Fruit fly (Drosophila melanogaster) whole organism, prepupa: ENCODE results near the gene Ag5r.
A peak's percentile ranks its signal among the peaks of the same experiment; 100 is the strongest.

Experiments
- Blimp-1 ChIP-seq: fragments of 200-800 bp; sonication (Bioruptor generic); optimal IDR thresholded peaks from 3 replicates; lab custom pipeline; 2017; ENCODE audit warnings: missing biosample characterization, missing genetic modification characterization, mild to moderate bottlenecking, moderate library complexity, missing genetic modification reagents
- CG10631 ChIP-seq: fragments of 200-800 bp; sonication (Bioruptor generic); optimal IDR thresholded peaks from 2 replicates; lab custom pipeline; 2016; ENCODE audit warnings: missing biosample characterization, missing genetic modification characterization
- CG10669 ChIP-seq: fragments of 200-800 bp; sonication (Bioruptor generic); optimal IDR thresholded peaks from 3 replicates; lab custom pipeline; 2018; ENCODE audit warnings: missing biosample characterization, mild to moderate bottlenecking, missing genetic modification characterization, moderate library complexity
- CG11294 ChIP-seq: fragments of 200-800 bp; sonication (Bioruptor generic); IDR thresholded peaks from 2 replicates; pipeline ENCODE4 v1.3.6; 2022; ENCODE audit warnings: missing biosample characterization, missing genetic modification characterization
- CG11762 ChIP-seq: fragments of 200-800 bp; sonication (Bioruptor generic); optimal IDR thresholded peaks from 3 replicates; lab custom pipeline; 2016; ENCODE audit warnings: missing biosample characterization, missing genetic modification characterization; ENCODE audit not compliant: insufficient read depth
- CG11902 ChIP-seq: fragments of 200-800 bp; sonication (Bioruptor generic); optimal IDR thresholded peaks from 3 replicates; lab custom pipeline; 2016; ENCODE audit warnings: missing biosample characterization, missing genetic modification characterization
- CG15336 ChIP-seq: fragments of 200-800 bp; sonication (Bioruptor generic); IDR thresholded peaks from 2 replicates; pipeline ENCODE4 v1.3.6; 2022; ENCODE audit warnings: missing biosample characterization, missing genetic modification characterization
- CG1621 ChIP-seq: fragments of 200-800 bp; sonication (Bioruptor generic); optimal IDR thresholded peaks from 3 replicates; lab custom pipeline; 2018; ENCODE audit warnings: missing biosample characterization, mild to moderate bottlenecking, missing genetic modification characterization
- CG3032 ChIP-seq: fragments of 200-800 bp; optimal IDR thresholded peaks from 2 replicates; lab custom pipeline; 2019; ENCODE audit warnings: missing biosample characterization, mild to moderate bottlenecking, missing genetic modification characterization, moderate library complexity
- CG31627 ChIP-seq: fragments of 200-800 bp; sonication (Bioruptor generic); optimal IDR thresholded peaks from 3 replicates; lab custom pipeline; 2016; ENCODE audit warnings: missing biosample characterization, missing genetic modification characterization
- CG34406 ChIP-seq: fragments of 200-800 bp; sonication (Bioruptor generic); optimal IDR thresholded peaks from 3 replicates; lab custom pipeline; 2016; ENCODE audit warnings: missing biosample characterization, missing genetic modification characterization
- CG3919 ChIP-seq: fragments of 200-800 bp; sonication (Bioruptor generic); optimal IDR thresholded peaks from 3 replicates; lab custom pipeline; 2016; ENCODE audit warnings: missing biosample characterization, missing genetic modification characterization
- CG6163 ChIP-seq: fragments of 200-800 bp; sonication (Bioruptor generic); IDR thresholded peaks from 3 replicates; pipeline ENCODE4 v1.3.6; 2022; ENCODE audit warnings: missing biosample characterization, missing genetic modification characterization
- CG6276 ChIP-seq: fragments of 200-800 bp; sonication (Bioruptor generic); optimal IDR thresholded peaks from 2 replicates; lab custom pipeline; 2017; ENCODE audit warnings: missing biosample characterization, mild to moderate bottlenecking, missing genetic modification characterization
- CG6808 ChIP-seq: fragments of 200-800 bp; sonication (Bioruptor generic); optimal IDR thresholded peaks from 3 replicates; lab custom pipeline; 2017; ENCODE audit warnings: missing biosample characterization, missing genetic modification characterization, mild to moderate bottlenecking, moderate library complexity, missing genetic modification reagents
- CG6854 ChIP-seq: fragments of 200-800 bp; sonication (Bioruptor generic); optimal IDR thresholded peaks from 2 replicates; lab custom pipeline; 2017; ENCODE audit warnings: missing biosample characterization, mild to moderate bottlenecking, missing genetic modification characterization
- CG7368 ChIP-seq: fragments of 200-800 bp; sonication (Bioruptor generic); optimal IDR thresholded peaks from 3 replicates; lab custom pipeline; 2016; ENCODE audit warnings: missing biosample characterization, missing genetic modification characterization
- CG8119 ChIP-seq: fragments of 200-800 bp; sonication (Bioruptor generic); IDR thresholded peaks from 3 replicates; pipeline ENCODE4 v1.3.6; 2022; ENCODE audit warnings: missing biosample characterization, missing genetic modification characterization
- CG8319 ChIP-seq: fragments of 200-800 bp; sonication (Bioruptor generic); optimal IDR thresholded peaks from 3 replicates; lab custom pipeline; 2016; ENCODE audit warnings: missing biosample characterization, missing genetic modification characterization
- CG8632 ChIP-seq: fragments of 200-800 bp; sonication (Bioruptor generic); optimal IDR thresholded peaks from 3 replicates; lab custom pipeline; 2016; ENCODE audit warnings: missing biosample characterization, missing genetic modification characterization
- CG9139 ChIP-seq: fragments of 200-800 bp; sonication (Bioruptor generic); optimal IDR thresholded peaks from 3 replicates; lab custom pipeline; 2017; ENCODE audit warnings: missing biosample characterization, mild to moderate bottlenecking, missing genetic modification characterization
- Eip75B ChIP-seq: fragments of 200-800 bp; sonication (Bioruptor generic); optimal IDR thresholded peaks from 3 replicates; lab custom pipeline; 2016; ENCODE audit warnings: missing biosample characterization, missing genetic modification characterization
- Eip78C ChIP-seq: fragments of 200-800 bp; sonication (Bioruptor generic); peaks from one replicate; lab custom pipeline; 2016; ENCODE audit warnings: missing biosample characterization, missing genetic modification characterization
- Ets21C ChIP-seq: fragments of 200-800 bp; sonication (Bioruptor generic); optimal IDR thresholded peaks from 3 replicates; lab custom pipeline; 2016; ENCODE audit warnings: missing biosample characterization, missing genetic modification characterization
- Ets96B ChIP-seq: fragments of 200-800 bp; optimal IDR thresholded peaks from 2 replicates; lab custom pipeline; 2019; ENCODE audit warnings: missing biosample characterization, mild to moderate bottlenecking, missing genetic modification characterization, moderate library complexity
- Gug ChIP-seq: fragments of 200-800 bp; sonication (Bioruptor generic); IDR thresholded peaks from 2 replicates; pipeline ENCODE4 v1.3.6; 2022; ENCODE audit warnings: missing biosample characterization, missing genetic modification characterization
- Hr38 ChIP-seq: sonication (Bioruptor generic); optimal IDR thresholded peaks from 2 replicates; lab custom pipeline; 2016; ENCODE audit warnings: missing biosample characterization, missing genetic modification characterization
- Hr39 ChIP-seq: fragments of 200-800 bp; sonication (Bioruptor generic); optimal IDR thresholded peaks from 2 replicates; lab custom pipeline; 2016; ENCODE audit warnings: missing biosample characterization, missing genetic modification characterization
- Hr4 ChIP-seq: fragments of 200-800 bp; sonication (Bioruptor generic); optimal IDR thresholded peaks from 3 replicates; lab custom pipeline; 2016; ENCODE audit warnings: missing biosample characterization, missing genetic modification characterization
- Lpt ChIP-seq: fragments of 200-800 bp; sonication (Bioruptor generic); optimal IDR thresholded peaks from 3 replicates; lab custom pipeline; 2016; ENCODE audit warnings: missing biosample characterization, missing genetic modification characterization
- Met ChIP-seq: fragments of 200-800 bp; sonication (Bioruptor generic); optimal IDR thresholded peaks from 3 replicates; lab custom pipeline; 2016; ENCODE audit warnings: missing biosample characterization, missing genetic modification characterization
- OdsH ChIP-seq: fragments of 200-800 bp; sonication (Bioruptor generic); optimal IDR thresholded peaks from 3 replicates; lab custom pipeline; 2016; ENCODE audit warnings: missing biosample characterization, missing genetic modification characterization
- Smox ChIP-seq: fragments of 200-800 bp; sonication (Bioruptor generic); optimal IDR thresholded peaks from 3 replicates; lab custom pipeline; 2016; ENCODE audit warnings: missing biosample characterization, missing genetic modification characterization
- Sox102F ChIP-seq: fragments of 200-800 bp; sonication (Bioruptor generic); optimal IDR thresholded peaks from 2 replicates; lab custom pipeline; 2016; ENCODE audit warnings: missing biosample characterization, mild to moderate bottlenecking, missing genetic modification characterization
- Sox14 ChIP-seq: fragments of 200-800 bp; sonication (Bioruptor generic); optimal IDR thresholded peaks from 3 replicates; lab custom pipeline; 2016; ENCODE audit warnings: missing biosample characterization, missing genetic modification characterization
- Sox15 ChIP-seq: fragments of 200-800 bp; sonication (Bioruptor generic); optimal IDR thresholded peaks from 3 replicates; lab custom pipeline; 2016; ENCODE audit warnings: missing biosample characterization, missing genetic modification characterization
- achi ChIP-seq: fragments of 200-800 bp; sonication (Bioruptor generic); optimal IDR thresholded peaks from 3 replicates; lab custom pipeline; 2016; ENCODE audit warnings: missing biosample characterization, missing genetic modification characterization
- acj6 ChIP-seq: fragments of 200-800 bp; sonication (Bioruptor generic); optimal IDR thresholded peaks from 3 replicates; lab custom pipeline; 2016; ENCODE audit warnings: missing biosample characterization, missing genetic modification characterization
- cyc ChIP-seq: fragments of 200-800 bp; sonication (Bioruptor generic); optimal IDR thresholded peaks from 3 replicates; lab custom pipeline; 2016; ENCODE audit warnings: missing biosample characterization, missing genetic modification characterization
- eg ChIP-seq: fragments of 200-800 bp; sonication (Bioruptor generic); IDR thresholded peaks from 3 replicates; pipeline ENCODE4 v1.3.6; 2022; ENCODE audit warnings: missing biosample characterization, missing genetic modification characterization
- esn ChIP-seq: fragments of 200-800 bp; sonication (Bioruptor generic); optimal IDR thresholded peaks from 2 replicates; lab custom pipeline; 2016; ENCODE audit warnings: missing biosample characterization, mild to moderate bottlenecking, missing genetic modification characterization, moderate library complexity
- fd59A ChIP-seq: fragments of 200-800 bp; sonication (Bioruptor generic); optimal IDR thresholded peaks from 2 replicates; lab custom pipeline; 2017; ENCODE audit warnings: missing biosample characterization, mild to moderate bottlenecking, missing genetic modification characterization, missing genetic modification reagents
- fd85E ChIP-seq: fragments of 200-800 bp; sonication (Bioruptor generic); optimal IDR thresholded peaks from 3 replicates; lab custom pipeline; 2016; ENCODE audit warnings: missing biosample characterization, missing genetic modification characterization
- fkh ChIP-seq: fragments of 200-800 bp; sonication (Bioruptor generic); optimal IDR thresholded peaks from 3 replicates; lab custom pipeline; 2017; ENCODE audit warnings: missing biosample characterization, mild to moderate bottlenecking, missing genetic modification characterization, moderate library complexity
- lz ChIP-seq: fragments of 200-800 bp; sonication (Bioruptor generic); optimal IDR thresholded peaks from 3 replicates; lab custom pipeline; 2016; ENCODE audit warnings: missing biosample characterization, missing genetic modification characterization
- net ChIP-seq: fragments of 200-800 bp; sonication (Bioruptor generic); optimal IDR thresholded peaks from 3 replicates; lab custom pipeline; 2016; ENCODE audit warnings: missing biosample characterization, missing genetic modification characterization
- pdm3 ChIP-seq: fragments of 200-800 bp; sonication (Bioruptor generic); optimal IDR thresholded peaks from 3 replicates; lab custom pipeline; 2016; ENCODE audit warnings: missing biosample characterization, missing genetic modification characterization
- salr ChIP-seq, 2 experiments: fragments of 200-800 bp; sonication (Bioruptor generic); optimal IDR thresholded peaks; 3 replicates each; lab custom pipeline; 2016 to 2018; ENCODE audit warnings: missing biosample characterization in 2 of 2, missing genetic modification characterization in 2 of 2, mild to moderate bottlenecking in 1 of 2
- ss ChIP-seq, 2 experiments: fragments of 200-800 bp; sonication (Bioruptor generic); optimal IDR thresholded peaks; 2 replicates in 1 of 2; 3 replicates in 1 of 2; lab custom pipeline; 2017 to 2018; ENCODE audit warnings: mild to moderate bottlenecking in 2 of 2, missing biosample characterization in 2 of 2, missing genetic modification characterization in 2 of 2, moderate library complexity in 1 of 2
- svp ChIP-seq: fragments of 200-800 bp; sonication (Bioruptor generic); peaks from one replicate; lab custom pipeline; 2016; ENCODE audit warnings: missing biosample characterization, missing genetic modification characterization
- topi ChIP-seq: fragments of 200-800 bp; sonication (Bioruptor generic); optimal IDR thresholded peaks from 3 replicates; lab custom pipeline; 2016; ENCODE audit warnings: missing biosample characterization, missing genetic modification characterization
- vri ChIP-seq: fragments of 200-800 bp; sonication (Bioruptor generic); optimal IDR thresholded peaks from 3 replicates; lab custom pipeline; 2016; ENCODE audit warnings: missing biosample characterization, mild to moderate bottlenecking, missing genetic modification characterization

The Ag5r gene

DNA sequence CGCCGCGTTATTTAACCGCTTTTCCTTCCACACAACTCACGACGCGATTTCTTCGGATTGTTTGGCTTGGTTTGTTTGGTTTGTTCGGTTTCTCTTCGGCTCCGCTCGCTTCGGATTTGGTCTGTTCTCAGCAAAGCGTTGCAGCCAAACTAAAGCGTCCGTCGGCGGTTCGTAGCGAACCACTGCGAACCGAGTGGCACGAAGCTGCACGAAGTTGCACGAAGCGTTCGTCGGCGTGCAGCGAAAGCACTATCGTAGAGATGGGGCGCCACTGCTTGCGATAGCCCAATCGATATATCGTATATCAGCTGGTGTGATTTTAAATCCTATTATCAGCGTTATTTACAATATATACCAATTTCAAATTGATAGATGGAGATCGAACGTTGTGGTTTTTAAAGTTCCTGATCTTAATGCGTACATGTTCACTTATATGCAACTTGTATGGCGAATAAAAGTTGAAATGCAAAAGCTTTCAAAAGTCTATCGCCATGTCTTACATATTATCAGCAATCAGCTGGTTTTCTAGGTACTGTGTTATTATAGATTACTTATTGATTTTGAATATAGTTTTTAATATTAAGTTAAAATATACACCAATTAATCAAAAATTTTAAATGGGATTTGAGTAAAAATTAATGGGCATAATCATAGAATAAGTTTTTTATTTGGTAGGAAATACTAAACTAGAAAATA, 39.7 kb upstream of the Ag5r start, which contains the start of gene rut:
Gene rut, minus strand, starts transcription at position 152 of the 696 bp plus-strand sequence.
- no peak for TF ChIP-seq topi (GFP tag; lab: Kevin White, UChicago)
- TF ChIP-seq Sox15 (GFP tag; lab: Kevin White, UChicago) = no peak
- no peak for TF ChIP-seq CG11762 (GFP tag; lab: Kevin White, UChicago)
- TF ChIP-seq esn = no peak
- no peak for TF ChIP-seq CG34406 (GFP tag; lab: Kevin White, UChicago)
- TF ChIP-seq svp (GFP tag; lab: Kevin White, UChicago) = peak; percentile 67
- TF ChIP-seq Sox102F (GFP tag; lab: Kevin White, UChicago) = no peak
- no peak for TF ChIP-seq salr (GFP tag; optimal IDR thresholded peaks at IDR 0.05; lab: Kevin White, UChicago)
- no peak for TF ChIP-seq Hr38 (GFP tag; lab: Kevin White, UChicago)
- peak; percentile 18 for TF ChIP-seq CG31627 (GFP tag; lab: Kevin White, UChicago)
- TF ChIP-seq OdsH (GFP tag; lab: Kevin White, UChicago) = no peak
- no peak for TF ChIP-seq CG15336 (GFP tag; lab: Robert Waterston, UW)
- TF ChIP-seq Eip75B (GFP tag; lab: Kevin White, UChicago) = peak; percentile 16
- TF ChIP-seq fd59A (GFP tag; lab: Kevin White, UChicago) = no peak
- peak; percentile 36 for TF ChIP-seq CG3919 (GFP tag; lab: Kevin White, UChicago)
- peak; percentile 2 for TF ChIP-seq vri (GFP tag; lab: Kevin White, UChicago)
- peak; percentile 0 for TF ChIP-seq CG7368 (GFP tag; lab: Kevin White, UChicago)
- no peak for TF ChIP-seq CG11294 (GFP tag; lab: Robert Waterston, UW)
- no peak for TF ChIP-seq CG3032
- peak; percentile 69 for TF ChIP-seq CG6163 (GFP tag; lab: Robert Waterston, UW)
- TF ChIP-seq ss (GFP tag; optimal IDR thresholded peaks at IDR 0.05; lab: Kevin White, UChicago) = peak in 1 of 2 experiments; percentile 7
- no peak for TF ChIP-seq Ets96B
- no peak for TF ChIP-seq CG10631
- no peak for TF ChIP-seq cyc (GFP tag; lab: Kevin White, UChicago)
- TF ChIP-seq Ets21C (GFP tag; lab: Kevin White, UChicago) = no peak
- TF ChIP-seq CG8119 (GFP tag; lab: Robert Waterston, UW) = no peak
- no peak for TF ChIP-seq Met (GFP tag; lab: Kevin White, UChicago)
- peak; percentile 47 for TF ChIP-seq Eip78C (GFP tag; lab: Kevin White, UChicago)
- TF ChIP-seq Hr4 (GFP tag; lab: Kevin White, UChicago) = no peak
- no peak for TF ChIP-seq CG6276
- TF ChIP-seq Sox14 (GFP tag; lab: Kevin White, UChicago) = no peak
- no peak for TF ChIP-seq fd85E
- TF ChIP-seq CG10669 = no peak
- TF ChIP-seq Blimp-1 (GFP tag; lab: Kevin White, UChicago) = no peak
- TF ChIP-seq CG1621 (tag; lab: Kevin White, UChicago) = no peak
- TF ChIP-seq pdm3 (GFP tag; lab: Kevin White, UChicago) = no peak
- TF ChIP-seq Hr39 (GFP tag; lab: Kevin White, UChicago) = no peak
- no peak for TF ChIP-seq CG9139 (GFP tag; lab: Kevin White, UChicago)
- no peak for TF ChIP-seq CG6808
- TF ChIP-seq achi = no peak
- TF ChIP-seq CG8319 (GFP tag; lab: Kevin White, UChicago) = no peak
- peak; percentile 16; the same call in 1 of the 3 replicates for TF ChIP-seq eg
- TF ChIP-seq Smox (GFP tag; lab: Kevin White, UChicago) = no peak
- TF ChIP-seq CG8632 (GFP tag; lab: Kevin White, UChicago) = no peak
- peak; percentile 5 for TF ChIP-seq CG6854 (GFP tag; lab: Kevin White, UChicago)
- peak; percentile 10 for TF ChIP-seq net
- no peak for TF ChIP-seq CG11902
- no peak for TF ChIP-seq Lpt (GFP tag; lab: Kevin White, UChicago)
- TF ChIP-seq Gug = no peak
- no peak for TF ChIP-seq acj6 (GFP tag; lab: Kevin White, UChicago)
- TF ChIP-seq lz = peak; percentile 14
- peak; percentile 35 for TF ChIP-seq fkh
